Worm (Caenorhabditis elegans) whole organism, L1 larva: Measurements from ENCODE around the gene copb-2.

ENCODE experiments used
- C04F5.9 ChIP-seq: sonication (generic microtip); optimal IDR thresholded peaks from 2 replicates; lab custom pipeline; 2016; ENCODE audit warnings: missing genetic modification characterization, missing compliant biosample characterization
- C16A3.4 ChIP-seq: fragments of 150-350 bp; optimal IDR thresholded peaks from 2 replicates; lab custom pipeline; 2014; ENCODE audit warnings: missing biosample characterization, missing genetic modification characterization
- F16B12.6 ChIP-seq: fragments of 150-350 bp; optimal IDR thresholded peaks from 2 replicates; lab custom pipeline; 2014; ENCODE audit warnings: missing biosample characterization, missing genetic modification characterization
- alr-1 ChIP-seq: fragments of 200-800 bp; sonication (Bioruptor generic); optimal IDR thresholded peaks from 2 replicates; lab custom pipeline; 2018; ENCODE audit warnings: borderline replicate concordance, mild to moderate bottlenecking, missing genetic modification characterization, missing compliant biosample characterization
- ama-1 ChIP-seq: fragments of 150-350 bp; optimal IDR thresholded peaks from 2 replicates; lab custom pipeline; 2014
- blmp-1 ChIP-seq: fragments of 150-350 bp; optimal IDR thresholded peaks from 2 replicates; lab custom pipeline; 2014; ENCODE audit warnings: missing biosample characterization, missing genetic modification characterization
- ceh-82 ChIP-seq, 3 experiments: fragments of 150-350 bp in 1 of 3; sonication (generic microtip) in 2 of 3; optimal IDR thresholded peaks; 2 replicates each; lab custom pipeline; 2014 to 2017; ENCODE audit warnings: missing biosample characterization in 3 of 3, missing genetic modification characterization in 3 of 3
- ceh-90 ChIP-seq: sonication (generic microtip); optimal IDR thresholded peaks from 2 replicates; lab custom pipeline; 2016; ENCODE audit warnings: missing genetic modification characterization, missing compliant biosample characterization
- dpl-1 ChIP-seq, 3 experiments: fragments of 150-350 bp in 2 of 3; sonication (generic microtip) in 1 of 3; optimal IDR thresholded peaks; 2 replicates each; lab custom pipeline; 2014 to 2017; ENCODE audit warnings: missing biosample characterization in 3 of 3, missing genetic modification characterization in 3 of 3, missing genetic modification reagents in 3 of 3
- dsc-1 ChIP-seq: sonication (generic microtip); optimal IDR thresholded peaks from 2 replicates; lab custom pipeline; 2016; ENCODE audit warnings: mild to moderate bottlenecking, missing genetic modification characterization, missing compliant biosample characterization
- efl-1 ChIP-seq, 4 experiments: fragments of 150-350 bp; optimal IDR thresholded peaks in 3 of 4; peaks in 1 of 4; 1 replicate in 1 of 4; 2 replicates in 3 of 4; lab custom pipeline; 2014; ENCODE audit warnings: missing biosample characterization in 2 of 4, missing genetic modification characterization in 2 of 4, missing genetic modification reagents in 2 of 4
- egl-13 ChIP-seq: sonication (generic microtip); optimal IDR thresholded peaks from 2 replicates; lab custom pipeline; 2016; ENCODE audit warnings: missing genotype, missing genetic modification reagents, missing genetic modification characterization, missing compliant biosample characterization
- egl-27 ChIP-seq, 2 experiments: fragments of 150-350 bp in 1 of 2; sonication (generic microtip); optimal IDR thresholded peaks; 3 replicates each; lab custom pipeline; 2017 to 2018; ENCODE audit warnings: missing biosample characterization in 2 of 2, missing genetic modification characterization in 2 of 2, missing genetic modification reagents in 2 of 2
- elt-3 ChIP-seq, 6 experiments: fragments of 150-350 bp in 1 of 6; sonication (generic microtip); optimal IDR thresholded peaks; 2 replicates each; lab custom pipeline; 2017 to 2018; ENCODE audit warnings: missing biosample characterization in 6 of 6, missing genetic modification characterization in 6 of 6, inconsistent platforms in 1 of 6
- ets-5 ChIP-seq: fragments of 200-800 bp; sonication (Bioruptor generic); IDR thresholded peaks from 2 replicates; pipeline ENCODE4 v1.3.6; 2022; ENCODE audit warnings: missing genetic modification characterization, missing compliant biosample characterization
- fkh-10 ChIP-seq: sonication (generic microtip); optimal IDR thresholded peaks from 2 replicates; lab custom pipeline; 2017; ENCODE audit warnings: missing biosample characterization, missing genetic modification reagents, missing genetic modification characterization
- fkh-8 ChIP-seq: sonication (generic microtip); optimal IDR thresholded peaks from 2 replicates; lab custom pipeline; 2016; ENCODE audit warnings: mild to moderate bottlenecking, missing genetic modification characterization, missing compliant biosample characterization
- fos-1 ChIP-seq: fragments of 150-350 bp; optimal IDR thresholded peaks from 2 replicates; lab custom pipeline; 2014; ENCODE audit warnings: missing biosample characterization, missing genetic modification characterization
- grh-1 ChIP-seq: fragments of 200-800 bp; sonication (Bioruptor generic); IDR thresholded peaks from 2 replicates; pipeline ENCODE4 v1.3.6; 2022; ENCODE audit warnings: missing genetic modification reagents, missing genetic modification characterization, missing compliant biosample characterization
- jun-1 ChIP-seq: fragments of 150-350 bp; optimal IDR thresholded peaks from 2 replicates; lab custom pipeline; 2014; ENCODE audit warnings: missing biosample characterization, missing genetic modification reagents, missing genetic modification characterization
- lin-14 ChIP-seq: fragments of 200-800 bp; sonication (Bioruptor generic); optimal IDR thresholded peaks from 2 replicates; lab custom pipeline; 2018; ENCODE audit warnings: mild to moderate bottlenecking, missing genetic modification characterization, moderate library complexity, missing compliant biosample characterization
- lin-35 ChIP-seq, 2 experiments: fragments of 150-350 bp; optimal IDR thresholded peaks; 2 replicates each; lab custom pipeline; 2014; ENCODE audit warnings: missing biosample characterization in 2 of 2, missing genetic modification characterization in 2 of 2, missing genetic modification reagents in 2 of 2
- lsy-2 ChIP-seq, 2 experiments: fragments of 150-350 bp; optimal IDR thresholded peaks; 2 replicates each; lab custom pipeline; 2014; ENCODE audit warnings: missing biosample characterization in 2 of 2, missing genetic modification characterization in 2 of 2
- mab-9 ChIP-seq: fragments of 200-800 bp; sonication (Bioruptor generic); IDR thresholded peaks from 2 replicates; pipeline ENCODE4 v1.3.6; 2022; ENCODE audit warnings: missing genetic modification reagents, missing genetic modification characterization, missing compliant biosample characterization
- mdl-1 ChIP-seq, 2 experiments: fragments of 150-350 bp; optimal IDR thresholded peaks; 2 replicates each; lab custom pipeline; 2014 to 2017; ENCODE audit warnings: missing biosample characterization in 2 of 2, missing genetic modification characterization in 2 of 2, inconsistent platforms in 1 of 2
- mep-1 ChIP-seq: fragments of 150-350 bp; optimal IDR thresholded peaks from 2 replicates; lab custom pipeline; 2014; ENCODE audit warnings: missing biosample characterization, missing genetic modification characterization
- nhr-19 ChIP-seq: fragments of 200-800 bp; sonication (Bioruptor generic); conservative IDR thresholded peaks from 2 replicates; pipeline ENCODE4 v1.3.6; 2022; ENCODE audit warnings: missing genetic modification characterization, missing compliant biosample characterization
- nhr-20 ChIP-seq: sonication (generic microtip); optimal IDR thresholded peaks from 2 replicates; lab custom pipeline; 2016; ENCODE audit warnings: mild to moderate bottlenecking, missing genetic modification characterization, missing compliant biosample characterization
- nhr-237 ChIP-seq: fragments of 150-350 bp; optimal IDR thresholded peaks from 2 replicates; lab custom pipeline; 2014; ENCODE audit warnings: missing biosample characterization, missing genetic modification characterization
- nhr-47 ChIP-seq: sonication (generic microtip); optimal IDR thresholded peaks from 2 replicates; lab custom pipeline; 2016; ENCODE audit warnings: mild to moderate bottlenecking, missing genetic modification characterization, moderate library complexity, missing compliant biosample characterization
- nhr-71 ChIP-seq: sonication (generic microtip); optimal IDR thresholded peaks from 2 replicates; lab custom pipeline; 2016; ENCODE audit warnings: mild to moderate bottlenecking, missing genetic modification characterization, moderate library complexity, missing compliant biosample characterization
- nhr-76 ChIP-seq: sonication (generic microtip); optimal IDR thresholded peaks from 2 replicates; lab custom pipeline; 2017; ENCODE audit warnings: missing biosample characterization, missing genetic modification characterization
- nhr-85 ChIP-seq: sonication (generic microtip); peaks from one replicate; lab custom pipeline; 2016; ENCODE audit warnings: missing genetic modification characterization, inconsistent platforms, missing compliant biosample characterization
- nhr-90 ChIP-seq: sonication (generic microtip); optimal IDR thresholded peaks from 2 replicates; lab custom pipeline; 2016; ENCODE audit warnings: mild to moderate bottlenecking, missing genetic modification characterization, missing compliant biosample characterization; ENCODE audit not compliant: poor library complexity
- pax-3 ChIP-seq: fragments of 200-800 bp; sonication (Bioruptor generic); optimal IDR thresholded peaks from 2 replicates; lab custom pipeline; 2018; ENCODE audit warnings: mild to moderate bottlenecking, missing genetic modification characterization, moderate library complexity, missing compliant biosample characterization
- rnt-1 ChIP-seq: sonication (generic microtip); optimal IDR thresholded peaks from 2 replicates; lab custom pipeline; 2016; ENCODE audit warnings: mild to moderate bottlenecking, missing genetic modification characterization, moderate library complexity, missing compliant biosample characterization
- skn-1 ChIP-seq: fragments of 150-350 bp; optimal IDR thresholded peaks from 2 replicates; lab custom pipeline; 2014; ENCODE audit warnings: missing biosample characterization, missing genetic modification characterization
- snpc-4 ChIP-seq: fragments of 150-350 bp; optimal IDR thresholded peaks from 2 replicates; lab custom pipeline; 2014; ENCODE audit warnings: missing biosample characterization, missing genetic modification characterization
- snu-23 ChIP-seq: sonication (generic microtip); optimal IDR thresholded peaks from 2 replicates; lab custom pipeline; 2016; ENCODE audit warnings: missing genetic modification characterization, missing compliant biosample characterization
- sox-4 ChIP-seq: sonication (generic microtip); optimal IDR thresholded peaks from 2 replicates; lab custom pipeline; 2016; ENCODE audit warnings: missing genetic modification characterization, missing compliant biosample characterization
- sup-37 ChIP-seq: fragments of 200-800 bp; sonication (Bioruptor generic); optimal IDR thresholded peaks from 2 replicates; lab custom pipeline; 2018; ENCODE audit warnings: mild to moderate bottlenecking, missing genetic modification characterization, missing compliant biosample characterization
- swsn-7 ChIP-seq: sonication (generic microtip); optimal IDR thresholded peaks from 2 replicates; lab custom pipeline; 2016; ENCODE audit warnings: missing genetic modification characterization, missing compliant biosample characterization
- tbx-2 ChIP-seq: sonication (generic microtip); optimal IDR thresholded peaks from 2 replicates; lab custom pipeline; 2016; ENCODE audit warnings: missing genetic modification characterization, missing compliant biosample characterization
- unc-130 ChIP-seq: fragments of 150-350 bp; optimal IDR thresholded peaks from 2 replicates; lab custom pipeline; 2017; ENCODE audit warnings: missing biosample characterization, missing genetic modification characterization, inconsistent platforms
- unc-62 ChIP-seq: fragments of 150-350 bp; optimal IDR thresholded peaks from 2 replicates; lab custom pipeline; 2014; ENCODE audit warnings: missing biosample characterization, missing genetic modification reagents, missing genetic modification characterization
- unc-86 ChIP-seq: sonication (generic microtip); optimal IDR thresholded peaks from 2 replicates; lab custom pipeline; 2016; ENCODE audit warnings: missing genetic modification characterization, missing compliant biosample characterization
- unc-98 ChIP-seq: fragments of 200-800 bp; sonication (Bioruptor generic); IDR thresholded peaks from 2 replicates; pipeline ENCODE4 v1.3.6; 2022; ENCODE audit warnings: missing genetic modification characterization, missing compliant biosample characterization
- vab-15 ChIP-seq: sonication (generic microtip); optimal IDR thresholded peaks from 2 replicates; lab custom pipeline; 2017; ENCODE audit warnings: missing genotype, mild to moderate bottlenecking, missing genetic modification characterization, missing compliant biosample characterization
- xbp-1 ChIP-seq: sonication (generic microtip); optimal IDR thresholded peaks from 2 replicates; lab custom pipeline; 2016; ENCODE audit warnings: missing genetic modification characterization, missing compliant biosample characterization
- ztf-4 ChIP-seq: fragments of 150-350 bp; optimal IDR thresholded peaks from 2 replicates; lab custom pipeline; 2014; ENCODE audit warnings: missing biosample characterization, missing genetic modification characterization

Gene copb-2

ce11 chrIV:9438753-9439152, 20.8 kb upstream of the copb-2 start (continued):
- no peak for TF ChIP-seq ceh-90 (tag; lab: Kevin White, UChicago)
- TF ChIP-seq egl-13 (tag; lab: Kevin White, UChicago): no peak
- peak; percentile 80 for TF ChIP-seq ama-1
- TF ChIP-seq nhr-71 (tag; lab: Kevin White, UChicago): peak; percentile 74
- TF ChIP-seq pax-3: no peak
- TF ChIP-seq vab-15: no peak
- TF ChIP-seq C04F5.9 (tag; lab: Kevin White, UChicago): no peak
- TF ChIP-seq unc-98 (GFP tag; lab: Robert Waterston, UW): no peak
- TF ChIP-seq elt-3 (tag; optimal IDR thresholded peaks at IDR 0.05; lab: Kevin White, UChicago): peak in 1 of 6 experiments; percentile 22
- TF ChIP-seq unc-62 (GFP tag; lab: Kevin White, UChicago): no peak
- no peak for TF ChIP-seq mdl-1 (tag; optimal IDR thresholded peaks at IDR 0.05; lab: Kevin White, UChicago)
- TF ChIP-seq nhr-85 (tag; lab: Kevin White, UChicago): peak; percentile 75
- no peak for TF ChIP-seq F16B12.6 (tag; lab: Kevin White, UChicago)
- TF ChIP-seq mep-1: peak; percentile 40
- TF ChIP-seq fos-1 (tag; lab: Kevin White, UChicago): no peak
- TF ChIP-seq fkh-8 (tag; lab: Kevin White, UChicago): no peak
- peak; percentile 56 for TF ChIP-seq nhr-19

DNA sequence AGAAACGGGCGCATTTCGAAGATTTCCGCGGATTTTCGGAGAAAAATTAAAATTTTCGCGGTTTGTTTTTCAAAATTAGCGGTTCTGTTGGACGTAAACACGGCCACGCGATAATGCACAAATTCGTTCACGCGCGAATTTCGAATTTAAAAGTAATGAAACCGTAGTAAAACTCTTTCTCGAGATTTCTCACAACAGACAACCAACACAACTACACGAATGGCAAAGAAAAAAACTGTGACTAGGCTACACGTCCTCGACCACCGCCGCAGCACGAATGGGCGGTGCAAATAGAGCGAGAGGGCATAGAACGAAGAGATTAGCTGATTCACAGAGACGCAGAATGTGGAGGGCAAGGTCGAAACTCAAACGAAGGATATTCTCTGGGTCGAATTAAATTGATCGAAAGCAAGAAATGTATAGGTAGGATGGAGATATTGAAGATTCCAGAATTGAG, 18.6 kb upstream of the copb-2 start, which contains the start of gene idh-1:
Gene idh-1 (minus strand): TSS at position 228 of the 457 bp plus-strand sequence.
- no peak for TF ChIP-seq egl-27 (tag; optimal IDR thresholded peaks at IDR 0.05; lab: Kevin White, UChicago)
- TF ChIP-seq nhr-76 (tag; lab: Kevin White, UChicago): no peak
- TF ChIP-seq lsy-2 (tag; optimal IDR thresholded peaks at IDR 0.05; lab: Kevin White, UChicago): peak; percentile 32 to 42
- peak in 1 of 2 experiments; percentile 31 for TF ChIP-seq mdl-1 (tag; optimal IDR thresholded peaks at IDR 0.05; lab: Kevin White, UChicago)
- peak; percentile 59 for TF ChIP-seq rnt-1 (tag; lab: Kevin White, UChicago)
- TF ChIP-seq xbp-1 (tag; lab: Kevin White, UChicago): peak; percentile 45
- no peak for TF ChIP-seq ztf-4 (tag; lab: Kevin White, UChicago)
- TF ChIP-seq dpl-1 (GFP tag; optimal IDR thresholded peaks at IDR 0.05; lab: Kevin White, UChicago): peak; percentile 72 to 85 (median 74)
- peak; percentile 23; the same call in 1 of the 2 replicates for TF ChIP-seq grh-1 (GFP tag; lab: Robert Waterston, UW)
- peak in 2 of 3 experiments; percentile 10 to 14 for TF ChIP-seq ceh-82 (tag; optimal IDR thresholded peaks at IDR 0.05; lab: Kevin White, UChicago)
- TF ChIP-seq mep-1: peak; percentile 74
- TF ChIP-seq swsn-7: peak; percentile 13
- peak; percentile 85 for TF ChIP-seq ama-1
- TF ChIP-seq unc-86: no peak
- TF ChIP-seq alr-1 (tag; lab: Kevin White, UChicago): no peak
- TF ChIP-seq mab-9 (GFP tag; lab: Robert Waterston, UW): 0 out of 2 replicates have a peak, but pooled peaks have one; percentile 18
- TF ChIP-seq jun-1 (tag; lab: Kevin White, UChicago): no peak
- TF ChIP-seq efl-1 (optimal IDR thresholded peaks at IDR 0.05; lab: Kevin White, UChicago): peak; percentile 80 to 88
- peak; percentile 87 to 98 for TF ChIP-seq efl-1 (GFP tag; optimal IDR thresholded peaks at IDR 0.05 in 1 of 2; lab: Kevin White, UChicago)
- TF ChIP-seq tbx-2 (tag; lab: Kevin White, UChicago): peak; percentile 16
- TF ChIP-seq F16B12.6 (tag; lab: Kevin White, UChicago): peak; percentile 65
- peak; percentile 61 to 88 for TF ChIP-seq lin-35 (GFP tag; optimal IDR thresholded peaks at IDR 0.05; lab: Kevin White, UChicago)
- peak; percentile 23 for TF ChIP-seq nhr-90 (tag; lab: Kevin White, UChicago)
- peak; percentile 33 for TF ChIP-seq blmp-1
- TF ChIP-seq snu-23 (GFP tag; lab: Kevin White, UChicago): peak; percentile 70
- peak; percentile 75 for TF ChIP-seq nhr-71 (tag; lab: Kevin White, UChicago)
- peak; percentile 81 for TF ChIP-seq nhr-85 (tag; lab: Kevin White, UChicago)
- no peak for TF ChIP-seq sox-4 (tag; lab: Kevin White, UChicago)
- TF ChIP-seq fos-1 (tag; lab: Kevin White, UChicago): no peak
- no peak for TF ChIP-seq C16A3.4
- peak; percentile 25 for TF ChIP-seq nhr-237 (tag; lab: Kevin White, UChicago)
- no peak for TF ChIP-seq fkh-10 (GFP tag; lab: Kevin White, UChicago)
- peak; percentile 4 for TF ChIP-seq dsc-1 (tag; lab: Kevin White, UChicago)
- TF ChIP-seq sup-37 (GFP tag; lab: Kevin White, UChicago): no peak
- TF ChIP-seq ets-5: no peak
- TF ChIP-seq elt-3 (tag; optimal IDR thresholded peaks at IDR 0.05; lab: Kevin White, UChicago): peak in 2 of 6 experiments; percentile 20 to 66
- peak; percentile 33 for TF ChIP-seq nhr-47 (tag; lab: Kevin White, UChicago)
- TF ChIP-seq snpc-4 (tag; lab: Kevin White, UChicago): peak; percentile 77
- peak; percentile 12 for TF ChIP-seq skn-1 (tag; lab: Kevin White, UChicago)
- no peak for TF ChIP-seq unc-130
- peak; percentile 90 for TF ChIP-seq lin-14 (GFP tag; lab: Kevin White, UChicago)
- TF ChIP-seq nhr-20 (tag; lab: Kevin White, UChicago): peak; percentile 69
